Fruit fly (Drosophila melanogaster) whole organism, embryonic: ENCODE results near the gene tai.

Source experiments
- B-H2 ChIP-seq: fragments of 200-800 bp; sonication (Bioruptor generic); optimal IDR thresholded peaks from 2 replicates; lab custom pipeline; 2018; ENCODE audit warnings: missing biosample characterization, mild to moderate bottlenecking, missing genetic modification characterization
- CG10565 ChIP-seq: fragments of 200-800 bp; sonication (Bioruptor generic); optimal IDR thresholded peaks from 3 replicates; lab custom pipeline; 2016; ENCODE audit warnings: missing biosample characterization, mild to moderate bottlenecking, missing genetic modification characterization
- CG11504 ChIP-seq: fragments of 200-800 bp; sonication (Bioruptor generic); optimal IDR thresholded peaks from 3 replicates; lab custom pipeline; 2019; ENCODE audit warnings: missing biosample characterization, mild to moderate bottlenecking, missing genetic modification characterization, moderate library complexity
- CG12155 ChIP-seq: fragments of 200-800 bp; sonication (Bioruptor generic); optimal IDR thresholded peaks from 3 replicates; lab custom pipeline; 2016; ENCODE audit warnings: missing biosample characterization, missing genetic modification characterization
- CG12219 ChIP-seq: fragments of 200-800 bp; sonication (Bioruptor generic); optimal IDR thresholded peaks from 3 replicates; lab custom pipeline; 2018; ENCODE audit warnings: missing biosample characterization, mild to moderate bottlenecking, missing genetic modification characterization
- CG12744 ChIP-seq: fragments of 200-800 bp; sonication (Bioruptor generic); optimal IDR thresholded peaks from 2 replicates; lab custom pipeline; 2016; ENCODE audit warnings: missing biosample characterization, missing genetic modification characterization
- CG13287 ChIP-seq: fragments of 200-800 bp; sonication (Bioruptor generic); IDR thresholded peaks from 2 replicates; pipeline ENCODE4 v1.3.6; 2022; ENCODE audit warnings: missing biosample characterization, missing genetic modification characterization; ENCODE audit not compliant: partially characterized antibody
- CG13624 ChIP-seq: fragments of 200-800 bp; sonication (Bioruptor generic); optimal IDR thresholded peaks from 2 replicates; lab custom pipeline; 2016; ENCODE audit warnings: missing biosample characterization, missing genetic modification characterization
- CG13775 ChIP-seq: fragments of 200-800 bp; sonication (Bioruptor generic); optimal IDR thresholded peaks from 3 replicates; lab custom pipeline; 2017; ENCODE audit warnings: missing biosample characterization, mild to moderate bottlenecking, missing genetic modification characterization
- CG15269 ChIP-seq: fragments of 200-800 bp; sonication (Bioruptor generic); optimal IDR thresholded peaks from 2 replicates; lab custom pipeline; 2018; ENCODE audit warnings: missing biosample characterization, mild to moderate bottlenecking, missing genetic modification characterization, moderate library complexity
- CG15601 ChIP-seq: fragments of 200-800 bp; sonication (Bioruptor generic); optimal IDR thresholded peaks from 3 replicates; lab custom pipeline; 2019; ENCODE audit warnings: missing biosample characterization, mild to moderate bottlenecking, missing genetic modification characterization, moderate library complexity
- CG1602 ChIP-seq: fragments of 200-800 bp; sonication (Bioruptor generic); optimal IDR thresholded peaks from 3 replicates; lab custom pipeline; 2016; ENCODE audit warnings: missing biosample characterization, missing genetic modification characterization
- CG17328 ChIP-seq: fragments of 200-800 bp; sonication (Bioruptor generic); IDR thresholded peaks from 2 replicates; pipeline ENCODE4 v1.3.6; 2022; ENCODE audit warnings: missing biosample characterization, missing genetic modification characterization
- CG17385 ChIP-seq: fragments of 200-800 bp; sonication (Bioruptor generic); optimal IDR thresholded peaks from 3 replicates; lab custom pipeline; 2018; ENCODE audit warnings: missing biosample characterization, mild to moderate bottlenecking, missing genetic modification characterization
- CG18764 ChIP-seq: fragments of 200-800 bp; sonication (Bioruptor generic); optimal IDR thresholded peaks from 3 replicates; lab custom pipeline; 2016; ENCODE audit warnings: missing biosample characterization, missing genetic modification characterization
- CG2116 ChIP-seq: fragments of 200-800 bp; sonication (Bioruptor generic); optimal IDR thresholded peaks from 3 replicates; lab custom pipeline; 2018; ENCODE audit warnings: missing biosample characterization, mild to moderate bottlenecking, missing genetic modification characterization
- CG30431 ChIP-seq: fragments of 200-800 bp; sonication (Bioruptor generic); optimal IDR thresholded peaks from 2 replicates; lab custom pipeline; 2017; ENCODE audit warnings: missing biosample characterization, missing genetic modification characterization
- CG32772 ChIP-seq: fragments of 200-800 bp; sonication (Bioruptor generic); IDR thresholded peaks from 2 replicates; pipeline ENCODE4 v1.3.6; 2022; ENCODE audit warnings: missing biosample characterization, missing genetic modification characterization
- CG34422 ChIP-seq: fragments of 200-800 bp; sonication (Bioruptor generic); IDR thresholded peaks from 3 replicates; pipeline ENCODE4 v1.3.6; 2022; ENCODE audit warnings: missing biosample characterization, missing genetic modification characterization
- CG4404 ChIP-seq: fragments of 200-800 bp; sonication (Bioruptor generic); IDR thresholded peaks from 2 replicates; pipeline ENCODE4 v1.3.6; 2022; ENCODE audit warnings: missing biosample characterization, missing genetic modification characterization
- CG4617 ChIP-seq: fragments of 200-800 bp; sonication (Bioruptor generic); optimal IDR thresholded peaks from 3 replicates; lab custom pipeline; 2016; ENCODE audit warnings: missing biosample characterization, missing genetic modification characterization, borderline replicate concordance
- CG6854 ChIP-seq: fragments of 200-800 bp; sonication (Bioruptor generic); optimal IDR thresholded peaks from 3 replicates; lab custom pipeline; 2017; ENCODE audit warnings: missing biosample characterization, mild to moderate bottlenecking, missing genetic modification characterization
- CG7786 ChIP-seq: fragments of 200-800 bp; sonication (Bioruptor generic); optimal IDR thresholded peaks from 2 replicates; lab custom pipeline; 2016; ENCODE audit warnings: missing biosample characterization, missing genetic modification characterization
- CG8924 ChIP-seq: fragments of 200-800 bp; optimal IDR thresholded peaks from 3 replicates; lab custom pipeline; 2019; ENCODE audit warnings: missing biosample characterization, mild to moderate bottlenecking, missing genetic modification characterization, moderate library complexity
- CG9437 ChIP-seq: fragments of 200-800 bp; sonication (Bioruptor generic); optimal IDR thresholded peaks from 2 replicates; lab custom pipeline; 2018; ENCODE audit warnings: missing biosample characterization, mild to moderate bottlenecking, missing genetic modification characterization
- CG9609 ChIP-seq: fragments of 200-800 bp; sonication (Bioruptor generic); optimal IDR thresholded peaks from 3 replicates; lab custom pipeline; 2016; ENCODE audit warnings: missing biosample characterization, missing genetic modification characterization
- Chrac-16 ChIP-seq: fragments of 200-800 bp; sonication (Bioruptor generic); optimal IDR thresholded peaks from 3 replicates; lab custom pipeline; 2016; ENCODE audit warnings: missing biosample characterization, missing genetic modification characterization
- D19B ChIP-seq: fragments of 200-800 bp; sonication (Bioruptor generic); optimal IDR thresholded peaks from 2 replicates; lab custom pipeline; 2017; ENCODE audit warnings: missing biosample characterization, mild to moderate bottlenecking, missing genetic modification characterization
- E2f1 ChIP-seq: fragments of 200-800 bp; sonication (Bioruptor generic); IDR thresholded peaks from 2 replicates; pipeline ENCODE4 v1.3.6; 2022; ENCODE audit warnings: missing biosample characterization, missing genetic modification characterization
- HLH54F ChIP-seq: fragments of 200-800 bp; sonication (Bioruptor generic); optimal IDR thresholded peaks from 3 replicates; lab custom pipeline; 2016; ENCODE audit warnings: missing biosample characterization, missing genetic modification characterization
- Hr78 ChIP-seq, 2 experiments: fragments of 200-800 bp in 1 of 2; fragments of >200 bp in 1 of 2; sonication (Bioruptor generic) in 1 of 2; optimal IDR thresholded peaks; 2 replicates each; lab custom pipeline; 2017 to 2019; ENCODE audit warnings: missing biosample characterization in 2 of 2, missing genetic modification characterization in 2 of 2, mild to moderate bottlenecking in 1 of 2, moderate library complexity in 1 of 2
- Kr ChIP-seq: fragments of 200-800 bp; sonication (Bioruptor generic); optimal IDR thresholded peaks from 2 replicates; lab custom pipeline; 2017; ENCODE audit warnings: missing biosample characterization, mild to moderate bottlenecking, missing genetic modification characterization
- Meics ChIP-seq: fragments of 200-800 bp; sonication (Bioruptor generic); optimal IDR thresholded peaks from 2 replicates; lab custom pipeline; 2017; ENCODE audit warnings: missing biosample characterization, mild to moderate bottlenecking, missing genetic modification characterization
- Nf-YA ChIP-seq: fragments of 200-800 bp; sonication (Bioruptor generic); IDR thresholded peaks from 2 replicates; pipeline ENCODE4 v1.3.6; 2022; ENCODE audit warnings: missing biosample characterization, missing genetic modification characterization
- Side ChIP-seq: fragments of 200-800 bp; sonication (Bioruptor generic); optimal IDR thresholded peaks from 2 replicates; lab custom pipeline; 2016; ENCODE audit warnings: missing biosample characterization, missing genetic modification characterization
- Spps ChIP-seq: fragments of 200-800 bp; sonication (Bioruptor generic); optimal IDR thresholded peaks from 2 replicates; lab custom pipeline; 2018; ENCODE audit warnings: missing biosample characterization, mild to moderate bottlenecking, missing genetic modification characterization
- ac ChIP-seq: fragments of 200-800 bp; sonication (Bioruptor generic); optimal IDR thresholded peaks from 3 replicates; lab custom pipeline; 2017; ENCODE audit warnings: missing biosample characterization, mild to moderate bottlenecking, missing genetic modification characterization
- al ChIP-seq: fragments of 200-800 bp; sonication (Bioruptor generic); IDR thresholded peaks from 2 replicates; pipeline ENCODE4 v1.3.6; 2022; ENCODE audit warnings: missing biosample characterization, missing genetic modification characterization
- chm ChIP-seq: fragments of 200-800 bp; sonication (Bioruptor generic); IDR thresholded peaks from 2 replicates; pipeline ENCODE4 v1.3.6; 2022; ENCODE audit warnings: missing biosample characterization, missing genetic modification characterization
- dati ChIP-seq: fragments of 200-800 bp; sonication (Bioruptor generic); IDR thresholded peaks from 2 replicates; pipeline ENCODE4 v1.3.6; 2022; ENCODE audit warnings: missing biosample characterization, missing genetic modification characterization
- fd64A ChIP-seq: fragments of 200-800 bp; sonication (Bioruptor generic); optimal IDR thresholded peaks from 3 replicates; lab custom pipeline; 2018; ENCODE audit warnings: missing biosample characterization, mild to moderate bottlenecking, missing genetic modification characterization
- hth ChIP-seq: fragments of >200 bp; optimal IDR thresholded peaks from 2 replicates; lab custom pipeline; 2017; ENCODE audit warnings: inconsistent platforms
- lmd ChIP-seq: fragments of 200-800 bp; sonication (Bioruptor generic); IDR thresholded peaks from 2 replicates; pipeline ENCODE4 v1.3.6; 2022; ENCODE audit warnings: missing biosample characterization, missing genetic modification characterization
- nom ChIP-seq: fragments of 200-800 bp; sonication (Bioruptor generic); optimal IDR thresholded peaks from 2 replicates; lab custom pipeline; 2017; ENCODE audit warnings: missing biosample characterization, missing genetic modification characterization, mild to moderate bottlenecking, moderate library complexity, missing genetic modification reagents
- sisA ChIP-seq: fragments of 200-800 bp; sonication (Bioruptor generic); IDR thresholded peaks from 2 replicates; pipeline ENCODE4 v1.3.6; 2022; ENCODE audit warnings: missing biosample characterization, missing genetic modification characterization
- tap ChIP-seq: fragments of 200-800 bp; optimal IDR thresholded peaks from 3 replicates; lab custom pipeline; 2019; ENCODE audit warnings: missing biosample characterization, mild to moderate bottlenecking, missing genetic modification characterization, moderate library complexity
- tin ChIP-seq: fragments of 200-800 bp; sonication (Bioruptor generic); optimal IDR thresholded peaks from 3 replicates; lab custom pipeline; 2016; ENCODE audit warnings: missing biosample characterization, missing genetic modification characterization
- tna ChIP-seq: fragments of 200-800 bp; sonication (Bioruptor generic); IDR thresholded peaks from 2 replicates; pipeline ENCODE4 v1.3.6; 2022; ENCODE audit warnings: missing biosample characterization, missing genetic modification characterization; ENCODE audit not compliant: partially characterized antibody
- tx ChIP-seq: fragments of 200-800 bp; sonication (Bioruptor generic); optimal IDR thresholded peaks from 2 replicates; lab custom pipeline; 2016; ENCODE audit warnings: missing biosample characterization, missing genetic modification characterization
- usp ChIP-seq: fragments of >200 bp; optimal IDR thresholded peaks from 2 replicates; lab custom pipeline; 2017; ENCODE audit warnings: missing biosample characterization, missing genetic modification characterization
- wdn ChIP-seq: fragments of 200-800 bp; sonication (Bioruptor generic); IDR thresholded peaks from 2 replicates; pipeline ENCODE4 v1.3.6; 2022; ENCODE audit warnings: missing biosample characterization, missing genetic modification characterization

Gene tai

DNA sequence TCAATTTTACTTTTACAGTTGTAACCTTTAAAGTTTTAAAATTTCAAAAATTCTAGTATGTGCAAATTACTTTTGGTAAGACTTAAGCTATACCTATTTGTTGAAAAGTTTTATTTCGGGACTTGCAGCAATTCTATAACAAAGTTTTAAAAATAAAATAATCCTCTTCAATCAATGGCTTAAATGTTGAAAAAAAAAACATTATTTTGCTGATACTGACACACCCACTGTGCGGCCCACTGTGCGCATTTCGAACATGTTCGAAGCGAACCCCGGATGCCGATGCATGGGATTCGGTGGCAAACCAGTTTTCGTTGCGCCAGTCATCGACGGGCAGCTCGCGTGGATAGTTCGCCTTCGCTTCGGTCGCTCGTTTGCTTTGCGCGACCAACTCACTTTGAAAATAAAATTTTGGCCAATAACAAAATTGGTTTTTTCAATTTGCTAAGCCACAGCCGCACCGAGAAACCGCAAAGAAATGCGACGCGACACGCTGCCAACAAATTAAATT is 41.1 kb upstream of the tai start, which contains the start of gene CG32982 (continued):
- peak; percentile 52; the same call in 1 of the 2 replicates for TF ChIP-seq tna
- peak; percentile 92 for TF ChIP-seq tin (GFP tag; lab: Kevin White, UChicago)
- peak; percentile 53; the same call in 1 of the 2 replicates for TF ChIP-seq CG13287
- TF ChIP-seq tap (tag; lab: Kevin White, UChicago): peak; percentile 66
- TF ChIP-seq CG7786 (GFP tag; lab: Kevin White, UChicago): peak; percentile 89
- TF ChIP-seq ac (GFP tag; lab: Kevin White, UChicago): peak; percentile 74
- peak; percentile 94 for TF ChIP-seq lmd (GFP tag; lab: Robert Waterston, UW)
- TF ChIP-seq CG17328 (GFP tag; lab: Robert Waterston, UW): peak; percentile 56
- peak; percentile 72 for TF ChIP-seq CG4617 (GFP tag; lab: Kevin White, UChicago)
- TF ChIP-seq CG4404 (GFP tag; lab: Robert Waterston, UW): no peak; the same call in none of the 2 replicates
- peak; percentile 91 for TF ChIP-seq CG34422 (GFP tag; lab: Robert Waterston, UW)
- TF ChIP-seq al (GFP tag; lab: Robert Waterston, UW): peak; percentile 93
- TF ChIP-seq wdn (GFP tag; lab: Robert Waterston, UW): peak; percentile 82
- TF ChIP-seq CG15269 (tag; lab: Kevin White, UChicago): peak; percentile 93
- peak; percentile 50 for TF ChIP-seq nom
- TF ChIP-seq usp: no peak
- TF ChIP-seq CG11504 (tag; lab: Kevin White, UChicago): peak; percentile 95
- TF ChIP-seq CG12155 (GFP tag; lab: Kevin White, UChicago): peak; percentile 79
- peak; percentile 72 for TF ChIP-seq dati (GFP tag; lab: Robert Waterston, UW)
- TF ChIP-seq CG12744 (GFP tag; lab: Kevin White, UChicago): peak; percentile 67
- peak; percentile 55 for TF ChIP-seq tx (GFP tag; lab: Kevin White, UChicago)
- peak; percentile 83 for TF ChIP-seq CG17385
- TF ChIP-seq CG10565 (GFP tag; lab: Kevin White, UChicago): peak; percentile 65
- TF ChIP-seq Kr (GFP tag; lab: Kevin White, UChicago): no peak
- TF ChIP-seq CG6854: peak; percentile 84
- peak; percentile 76 for TF ChIP-seq CG18764 (GFP tag; lab: Kevin White, UChicago)
- peak; percentile 94 for TF ChIP-seq CG13775 (GFP tag; lab: Kevin White, UChicago)
- peak; percentile 83 for TF ChIP-seq E2f1
- TF ChIP-seq CG15601: peak; percentile 81
- no peak for TF ChIP-seq hth (lab: Kevin White, UChicago)
- TF ChIP-seq Meics (GFP tag; lab: Kevin White, UChicago): peak; percentile 95
- TF ChIP-seq CG2116: peak; percentile 77
- TF ChIP-seq sisA (GFP tag; lab: Robert Waterston, UW): no peak; the same call in 1 of the 2 replicates
- TF ChIP-seq CG13624 (GFP tag; lab: Kevin White, UChicago): peak; percentile 92
- TF ChIP-seq D19B (GFP tag; lab: Kevin White, UChicago): peak; percentile 82
- TF ChIP-seq Spps (tag; lab: Kevin White, UChicago): peak; percentile 62
- TF ChIP-seq CG8924 (tag; lab: Kevin White, UChicago): peak; percentile 92
- TF ChIP-seq CG12219 (GFP tag; lab: Kevin White, UChicago): peak; percentile 64
- peak; percentile 90 for TF ChIP-seq Chrac-16 (GFP tag; lab: Kevin White, UChicago)
- peak; percentile 55 for TF ChIP-seq Nf-YA (GFP tag; lab: Robert Waterston, UW)
- TF ChIP-seq Side (GFP tag; lab: Kevin White, UChicago): peak; percentile 58
- peak; percentile 93 for TF ChIP-seq HLH54F
- peak; percentile 85 for TF ChIP-seq CG30431
- TF ChIP-seq B-H2 (GFP tag; lab: Kevin White, UChicago): peak; percentile 63
- TF ChIP-seq CG32772 (GFP tag; lab: Robert Waterston, UW): peak; percentile 84
- TF ChIP-seq CG9609: peak; percentile 88
- peak in 1 of 2 experiments; percentile 78 for TF ChIP-seq Hr78 (GFP tag; optimal IDR thresholded peaks at IDR 0.05; lab: Kevin White, UChicago)
- TF ChIP-seq chm (GFP tag; lab: Robert Waterston, UW): peak; percentile 86
- peak; percentile 92 for TF ChIP-seq CG1602 (GFP tag; lab: Kevin White, UChicago)
- TF ChIP-seq CG9437 (GFP tag; lab: Kevin White, UChicago): peak; percentile 91
- TF ChIP-seq fd64A (GFP tag; lab: Kevin White, UChicago): peak; percentile 18
